Fruit fly (Drosophila melanogaster) whole organism, embryonic: ENCODE data around the gene Esyt2.

Experiments
- Abd-B ChIP-seq: fragments of 200-800 bp; sonication (Bioruptor generic); optimal IDR thresholded peaks from 2 replicates; lab custom pipeline; 2018; ENCODE audit warnings: missing biosample characterization, mild to moderate bottlenecking, missing genetic modification characterization, moderate library complexity
- CG10147 ChIP-seq: fragments of 200-800 bp; sonication (Bioruptor generic); optimal IDR thresholded peaks from 2 replicates; lab custom pipeline; 2019; ENCODE audit warnings: missing biosample characterization, mild to moderate bottlenecking, missing genetic modification characterization, moderate library complexity
- CG1024 ChIP-seq: fragments of 200-800 bp; sonication (Bioruptor generic); IDR thresholded peaks from 2 replicates; pipeline ENCODE4 v1.3.6; 2022; ENCODE audit warnings: missing biosample characterization, missing genetic modification characterization
- CG10267 ChIP-seq: fragments of 200-800 bp; sonication (Bioruptor generic); optimal IDR thresholded peaks from 2 replicates; lab custom pipeline; 2018; ENCODE audit warnings: missing biosample characterization, mild to moderate bottlenecking, missing genetic modification characterization, moderate library complexity
- CG10543 ChIP-seq: fragments of 200-800 bp; sonication (Bioruptor generic); optimal IDR thresholded peaks from 3 replicates; lab custom pipeline; 2017; ENCODE audit warnings: missing biosample characterization, mild to moderate bottlenecking, missing genetic modification characterization, moderate library complexity
- CG11247 ChIP-seq: fragments of 200-800 bp; sonication (Bioruptor generic); IDR thresholded peaks from 2 replicates; pipeline ENCODE4 v1.3.6; 2022; ENCODE audit warnings: missing biosample characterization, missing genetic modification characterization
- CG11695 ChIP-seq: fragments of 200-800 bp; sonication (Bioruptor generic); IDR thresholded peaks from 3 replicates; pipeline ENCODE4 v1.3.6; 2022; ENCODE audit warnings: missing biosample characterization, missing genetic modification characterization
- CG11723 ChIP-seq: fragments of 200-800 bp; sonication (Bioruptor generic); optimal IDR thresholded peaks from 2 replicates; lab custom pipeline; 2017; ENCODE audit warnings: missing biosample characterization, mild to moderate bottlenecking, missing genetic modification characterization
- CG12071 ChIP-seq: fragments of 200-800 bp; sonication (Bioruptor generic); optimal IDR thresholded peaks from 3 replicates; lab custom pipeline; 2018; ENCODE audit warnings: missing biosample characterization, mild to moderate bottlenecking, missing genetic modification characterization
- CG12104 ChIP-seq: fragments of 200-800 bp; sonication (Bioruptor generic); optimal IDR thresholded peaks from 3 replicates; lab custom pipeline; 2016; ENCODE audit warnings: missing biosample characterization, missing genetic modification characterization
- CG12391 ChIP-seq: fragments of 200-800 bp; sonication (Bioruptor generic); optimal IDR thresholded peaks from 3 replicates; lab custom pipeline; 2018; ENCODE audit warnings: missing biosample characterization, mild to moderate bottlenecking, missing genetic modification characterization, moderate library complexity
- CG12744 ChIP-seq: fragments of 200-800 bp; sonication (Bioruptor generic); optimal IDR thresholded peaks from 2 replicates; lab custom pipeline; 2016; ENCODE audit warnings: missing biosample characterization, missing genetic modification characterization
- CG14965 ChIP-seq: fragments of 200-800 bp; sonication (Bioruptor generic); optimal IDR thresholded peaks from 2 replicates; lab custom pipeline; 2016; ENCODE audit warnings: missing biosample characterization, missing genetic modification characterization, borderline replicate concordance
- CG1529 ChIP-seq: fragments of 200-800 bp; sonication (Bioruptor generic); optimal IDR thresholded peaks from 3 replicates; lab custom pipeline; 2018; ENCODE audit warnings: missing biosample characterization, missing genetic modification characterization
- CG18764 ChIP-seq: fragments of 200-800 bp; sonication (Bioruptor generic); optimal IDR thresholded peaks from 3 replicates; lab custom pipeline; 2016; ENCODE audit warnings: missing biosample characterization, missing genetic modification characterization
- CG2202 ChIP-seq: fragments of 200-800 bp; sonication (Bioruptor generic); optimal IDR thresholded peaks from 2 replicates; lab custom pipeline; 2018; ENCODE audit warnings: missing biosample characterization, mild to moderate bottlenecking, missing genetic modification characterization
- CG2712 ChIP-seq: fragments of 200-800 bp; optimal IDR thresholded peaks from 3 replicates; lab custom pipeline; 2019; ENCODE audit warnings: missing biosample characterization, mild to moderate bottlenecking, missing genetic modification characterization, moderate library complexity
- CG3995 ChIP-seq: fragments of 200-800 bp; sonication (Bioruptor generic); optimal IDR thresholded peaks from 3 replicates; lab custom pipeline; 2016; ENCODE audit warnings: missing biosample characterization, missing genetic modification characterization
- CG4854 ChIP-seq: fragments of 200-800 bp; sonication (Bioruptor generic); optimal IDR thresholded peaks from 2 replicates; lab custom pipeline; 2016; ENCODE audit warnings: missing biosample characterization, missing genetic modification characterization, inconsistent platforms
- CG6689 ChIP-seq: fragments of 200-800 bp; sonication (Bioruptor generic); IDR thresholded peaks from 2 replicates; pipeline ENCODE4 v1.3.6; 2022; ENCODE audit warnings: missing biosample characterization, missing genetic modification characterization
- CG7963 ChIP-seq: fragments of 200-800 bp; sonication (Bioruptor generic); IDR thresholded peaks from 3 replicates; pipeline ENCODE4 v1.3.6; 2022; ENCODE audit warnings: missing biosample characterization, missing genetic modification characterization; ENCODE audit not compliant: partially characterized antibody
- CG8290 ChIP-seq, 3 experiments: fragments of 200-800 bp; sonication (Bioruptor generic); optimal IDR thresholded peaks; 2 replicates each; lab custom pipeline; 2016 to 2019; ENCODE audit warnings: missing biosample characterization in 3 of 3, missing genetic modification characterization in 3 of 3, mild to moderate bottlenecking in 2 of 3, moderate library complexity in 1 of 3
- CG9817 ChIP-seq: fragments of 200-800 bp; sonication (Bioruptor generic); optimal IDR thresholded peaks from 2 replicates; lab custom pipeline; 2018; ENCODE audit warnings: missing biosample characterization, mild to moderate bottlenecking, missing genetic modification characterization, moderate library complexity
- Dip2 ChIP-seq: fragments of 200-800 bp; sonication (Bioruptor generic); IDR thresholded peaks from 2 replicates; pipeline ENCODE4 v1.3.6; 2022; ENCODE audit warnings: missing biosample characterization, missing genetic modification characterization
- Dp ChIP-seq: fragments of 200-800 bp; sonication (Bioruptor generic); optimal IDR thresholded peaks from 2 replicates; lab custom pipeline; 2018; ENCODE audit warnings: missing biosample characterization, mild to moderate bottlenecking, missing genetic modification characterization, moderate library complexity
- E2f1 ChIP-seq: fragments of 200-800 bp; sonication (Bioruptor generic); IDR thresholded peaks from 2 replicates; pipeline ENCODE4 v1.3.6; 2022; ENCODE audit warnings: missing biosample characterization, missing genetic modification characterization
- Eip74EF ChIP-seq, 2 experiments: fragments of 200-800 bp in 1 of 2; fragments of >200 bp in 1 of 2; sonication (Bioruptor generic) in 1 of 2; optimal IDR thresholded peaks; 2 replicates each; lab custom pipeline; 2017 to 2019; ENCODE audit warnings: missing biosample characterization in 2 of 2, missing genetic modification characterization in 2 of 2, mild to moderate bottlenecking in 1 of 2, moderate library complexity in 1 of 2
- H15 ChIP-seq: fragments of 200-800 bp; sonication (Bioruptor generic); IDR thresholded peaks from 3 replicates; pipeline ENCODE4 v1.3.6; 2022; ENCODE audit warnings: missing biosample characterization, missing genetic modification characterization
- HHEX ChIP-seq: fragments of 200-800 bp; sonication (Bioruptor generic); optimal IDR thresholded peaks from 3 replicates; lab custom pipeline; 2017; ENCODE audit warnings: missing biosample characterization, mild to moderate bottlenecking, missing genetic modification characterization, missing genetic modification reagents
- HLH4C ChIP-seq: fragments of 200-800 bp; sonication (Bioruptor generic); IDR thresholded peaks from 3 replicates; pipeline ENCODE4 v1.3.6; 2022; ENCODE audit warnings: missing biosample characterization, missing genetic modification characterization; ENCODE audit not compliant: partially characterized antibody
- Trl ChIP-seq, 3 experiments: fragments of >200 bp in 2 of 3; fragments of 200-800 bp in 1 of 3; sonication (Bioruptor generic) in 1 of 3; optimal IDR thresholded peaks; 2 replicates in 1 of 3; 3 replicates in 2 of 3; lab custom pipeline; 2016 to 2017; ENCODE audit warnings: missing biosample characterization in 1 of 3, missing genetic modification characterization in 1 of 3
- Vsx1 ChIP-seq: fragments of 200-800 bp; sonication (Bioruptor generic); optimal IDR thresholded peaks from 2 replicates; lab custom pipeline; 2017; ENCODE audit warnings: missing biosample characterization, mild to moderate bottlenecking, missing genetic modification characterization, missing genetic modification reagents
- al ChIP-seq: fragments of 200-800 bp; sonication (Bioruptor generic); IDR thresholded peaks from 2 replicates; pipeline ENCODE4 v1.3.6; 2022; ENCODE audit warnings: missing biosample characterization, missing genetic modification characterization
- ara ChIP-seq: fragments of 200-800 bp; sonication (Bioruptor generic); IDR thresholded peaks from 2 replicates; pipeline ENCODE4 v1.3.6; 2022; ENCODE audit warnings: missing biosample characterization, missing genetic modification characterization
- chm ChIP-seq: fragments of 200-800 bp; sonication (Bioruptor generic); IDR thresholded peaks from 2 replicates; pipeline ENCODE4 v1.3.6; 2022; ENCODE audit warnings: missing biosample characterization, missing genetic modification characterization
- dmrt11E ChIP-seq: fragments of 200-800 bp; sonication (Bioruptor generic); optimal IDR thresholded peaks from 3 replicates; lab custom pipeline; 2018; ENCODE audit warnings: missing biosample characterization, mild to moderate bottlenecking, missing genetic modification characterization, moderate library complexity
- dmrt99B ChIP-seq: fragments of 200-800 bp; sonication (Bioruptor generic); optimal IDR thresholded peaks from 2 replicates; lab custom pipeline; 2018; ENCODE audit warnings: missing biosample characterization, mild to moderate bottlenecking, missing genetic modification characterization, moderate library complexity
- dysf ChIP-seq: fragments of 200-800 bp; sonication (Bioruptor generic); IDR thresholded peaks from 3 replicates; pipeline ENCODE4 v1.3.6; 2022; ENCODE audit warnings: missing biosample characterization, missing genetic modification characterization
- grau ChIP-seq: fragments of 200-800 bp; optimal IDR thresholded peaks from 3 replicates; lab custom pipeline; 2019; ENCODE audit warnings: missing biosample characterization, mild to moderate bottlenecking, missing genetic modification characterization, moderate library complexity
- jing ChIP-seq: fragments of 200-800 bp; sonication (Bioruptor generic); optimal IDR thresholded peaks from 2 replicates; lab custom pipeline; 2018; ENCODE audit warnings: missing biosample characterization, mild to moderate bottlenecking, missing genetic modification characterization
- pum ChIP-seq: fragments of 200-800 bp; sonication (Bioruptor generic); optimal IDR thresholded peaks from 2 replicates; lab custom pipeline; 2016; ENCODE audit warnings: missing biosample characterization, missing genetic modification characterization
- ranshi ChIP-seq: fragments of 200-800 bp; sonication (Bioruptor generic); IDR thresholded peaks from 2 replicates; pipeline ENCODE4 v1.3.6; 2022; ENCODE audit warnings: missing biosample characterization, missing genetic modification characterization
- sd ChIP-seq: fragments of 200-800 bp; sonication (Bioruptor generic); optimal IDR thresholded peaks from 3 replicates; lab custom pipeline; 2018; ENCODE audit warnings: missing biosample characterization, mild to moderate bottlenecking, missing genetic modification characterization, moderate library complexity
- sima ChIP-seq: fragments of 200-800 bp; sonication (Bioruptor generic); optimal IDR thresholded peaks from 2 replicates; lab custom pipeline; 2016; ENCODE audit warnings: missing biosample characterization, missing genetic modification characterization
- slp2 ChIP-seq: fragments of 200-800 bp; sonication (Bioruptor generic); optimal IDR thresholded peaks from 2 replicates; lab custom pipeline; 2016; ENCODE audit warnings: missing biosample characterization, missing genetic modification characterization
- stwl ChIP-seq: fragments of 200-800 bp; sonication (Bioruptor generic); optimal IDR thresholded peaks from 3 replicates; lab custom pipeline; 2018; ENCODE audit warnings: missing biosample characterization, mild to moderate bottlenecking, missing genetic modification characterization, moderate library complexity
- tna ChIP-seq: fragments of 200-800 bp; sonication (Bioruptor generic); IDR thresholded peaks from 2 replicates; pipeline ENCODE4 v1.3.6; 2022; ENCODE audit warnings: missing biosample characterization, missing genetic modification characterization; ENCODE audit not compliant: partially characterized antibody
- trem ChIP-seq: fragments of 200-800 bp; optimal IDR thresholded peaks from 3 replicates; lab custom pipeline; 2019; ENCODE audit warnings: missing biosample characterization, mild to moderate bottlenecking, missing genetic modification characterization, moderate library complexity

Gene Esyt2

DNA sequence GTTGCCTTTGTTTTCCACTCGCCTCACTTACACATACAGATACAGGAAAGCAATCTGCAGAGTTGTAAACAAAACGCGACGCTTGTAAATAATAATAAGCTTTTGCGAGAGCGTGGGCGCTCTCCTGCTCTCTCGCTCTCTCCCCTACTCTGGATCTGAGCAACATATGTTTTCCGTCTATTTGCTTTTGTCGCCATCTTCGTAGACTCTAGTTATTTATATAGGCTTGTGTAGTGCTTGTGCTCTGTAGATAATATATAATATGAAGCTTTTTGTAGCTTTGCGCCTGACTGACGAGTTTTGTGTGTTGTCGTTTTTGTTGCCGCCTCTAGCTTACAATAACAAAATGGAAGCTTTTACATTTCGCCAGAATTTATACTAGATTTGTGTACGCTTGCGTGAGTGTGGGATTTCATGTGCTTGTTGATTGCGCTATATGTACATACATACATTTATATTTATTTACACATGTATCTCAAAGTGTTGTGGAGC lies 21.3 kb downstream of the Esyt2 start (continued):
- TF ChIP-seq CG9817 (no peak), Abd-B (no peak), CG12744 (peak; percentile 19), al (no peak), dysf (no peak; the same call in 2 of the 3 replicates), Dip2 (no peak), CG1024 (GFP tag; lab: Robert Waterston, UW) (no peak), CG1529 (GFP tag; lab: Kevin White, UChicago) (peak; percentile 74), ara (GFP tag; lab: Robert Waterston, UW) (peak; percentile 63; the same call in 1 of the 2 replicates), grau (tag; lab: Kevin White, UChicago) (peak; percentile 51), E2f1 (GFP tag; lab: Robert Waterston, UW) (peak; percentile 16; the same call in 1 of the 2 replicates), Dp (peak; percentile 8), dmrt11E (tag; lab: Kevin White, UChicago) (peak; percentile 10), CG12071 (GFP tag; lab: Kevin White, UChicago) (peak; percentile 82), Vsx1 (GFP tag; lab: Kevin White, UChicago) (peak; percentile 70), slp2 (GFP tag; lab: Kevin White, UChicago) (no peak), CG4854 (peak; percentile 26), Eip74EF (GFP tag; optimal IDR thresholded peaks at IDR 0.05; lab: Kevin White, UChicago) (peak in 1 of 2 experiments; percentile 85), CG12391 (tag; lab: Kevin White, UChicago) (peak; percentile 46), CG11723 (GFP tag; lab: Kevin White, UChicago) (peak; percentile 38), pum (GFP tag; lab: Kevin White, UChicago) (no peak), CG8290 (GFP tag; optimal IDR thresholded peaks at IDR 0.05; lab: Kevin White, UChicago) (peak; percentile 28), CG8290 (tag; optimal IDR thresholded peaks at IDR 0.05; lab: Kevin White, UChicago) (peak in 1 of 2 experiments; percentile 47), sima (no peak), CG6689 (GFP tag; lab: Robert Waterston, UW) (no peak; the same call in 1 of the 2 replicates), CG12104 (GFP tag; lab: Kevin White, UChicago) (peak; percentile 47), CG11695 (GFP tag; lab: Robert Waterston, UW) (peak; percentile 38; the same call in 1 of the 3 replicates), CG10267 (tag; lab: Kevin White, UChicago) (peak; percentile 11), CG10147 (GFP tag; lab: Kevin White, UChicago) (peak; percentile 75), HHEX (GFP tag; lab: Kevin White, UChicago) (peak; percentile 59), jing (GFP tag; lab: Kevin White, UChicago) (no peak), chm (GFP tag; lab: Robert Waterston, UW) (peak; percentile 91), CG7963 (GFP tag; lab: Robert Waterston, UW) (no peak), tna (GFP tag; lab: Robert Waterston, UW) (no peak), CG2712 (tag; lab: Kevin White, UChicago) (peak; percentile 47), HLH4C (GFP tag; lab: Robert Waterston, UW) (no peak), CG14965 (GFP tag; lab: Kevin White, UChicago) (peak; percentile 30), dmrt99B (tag; lab: Kevin White, UChicago) (peak; percentile 43), Trl (optimal IDR thresholded peaks at IDR 0.05; lab: Kevin White, UChicago) (peak; percentile 91 to 100), Trl (GFP tag; optimal IDR thresholded peaks at IDR 0.05; lab: Kevin White, UChicago) (peak; percentile 68), CG2202 (peak; percentile 58), CG3995 (GFP tag; lab: Kevin White, UChicago) (no peak), sd (tag; lab: Kevin White, UChicago) (peak; percentile 93), CG11247 (GFP tag; lab: Robert Waterston, UW) (0 out of 2 replicates have a peak, but pooled peaks have one; percentile 4), ranshi (GFP tag; lab: Robert Waterston, UW) (no peak; the same call in 1 of the 2 replicates), stwl (tag; lab: Kevin White, UChicago) (no peak), trem (tag; lab: Kevin White, UChicago) (no peak), CG10543 (GFP tag; lab: Kevin White, UChicago) (peak; percentile 96), H15 (GFP tag; lab: Robert Waterston, UW) (0 out of 3 replicates have a peak, but pooled peaks have one; percentile 40), CG18764 (GFP tag; lab: Kevin White, UChicago) (no peak)
